Fruit fly (Drosophila melanogaster) whole organism, embryonic: ENCODE measurements around the gene DCP2.

ENCODE experiments used
- CG11456 ChIP-seq: fragments of 200-800 bp; sonication (Bioruptor generic); IDR thresholded peaks from 3 replicates; pipeline ENCODE4 v1.3.6; 2022; ENCODE audit warnings: missing biosample characterization, missing genetic modification characterization
- CG11695 ChIP-seq: fragments of 200-800 bp; sonication (Bioruptor generic); IDR thresholded peaks from 3 replicates; pipeline ENCODE4 v1.3.6; 2022; ENCODE audit warnings: missing biosample characterization, missing genetic modification characterization
- CG13123 ChIP-seq: fragments of 200-800 bp; sonication (Bioruptor generic); optimal IDR thresholded peaks from 2 replicates; lab custom pipeline; 2016; ENCODE audit warnings: missing biosample characterization, missing genetic modification characterization
- CG13287 ChIP-seq: fragments of 200-800 bp; sonication (Bioruptor generic); IDR thresholded peaks from 2 replicates; pipeline ENCODE4 v1.3.6; 2022; ENCODE audit warnings: missing biosample characterization, missing genetic modification characterization; ENCODE audit not compliant: partially characterized antibody
- CG13296 ChIP-seq: fragments of 200-800 bp; sonication (Bioruptor generic); optimal IDR thresholded peaks from 3 replicates; lab custom pipeline; 2018; ENCODE audit warnings: missing biosample characterization, mild to moderate bottlenecking, missing genetic modification characterization
- CG14050 ChIP-seq: fragments of 200-800 bp; sonication (Bioruptor generic); IDR thresholded peaks from 3 replicates; pipeline ENCODE4 v1.3.6; 2022; ENCODE audit warnings: missing biosample characterization, missing genetic modification characterization
- CG15479 ChIP-seq: fragments of 200-800 bp; sonication (Bioruptor generic); optimal IDR thresholded peaks from 3 replicates; lab custom pipeline; 2019; ENCODE audit warnings: missing biosample characterization, mild to moderate bottlenecking, missing genetic modification characterization, moderate library complexity
- CG17568 ChIP-seq: fragments of 200-800 bp; sonication (Bioruptor generic); optimal IDR thresholded peaks from 2 replicates; lab custom pipeline; 2018; ENCODE audit warnings: missing biosample characterization, mild to moderate bottlenecking, missing genetic modification characterization, moderate library complexity
- CG17612 ChIP-seq: fragments of 200-800 bp; sonication (Bioruptor generic); IDR thresholded peaks from 2 replicates; pipeline ENCODE4 v1.3.6; 2022; ENCODE audit warnings: missing biosample characterization, missing genetic modification characterization
- CG1832 ChIP-seq: fragments of 200-800 bp; sonication (Bioruptor generic); optimal IDR thresholded peaks from 2 replicates; lab custom pipeline; 2017; ENCODE audit warnings: missing biosample characterization, mild to moderate bottlenecking, missing genetic modification characterization, inconsistent platforms
- CG18619 ChIP-seq: fragments of 200-800 bp; sonication (Bioruptor generic); optimal IDR thresholded peaks from 3 replicates; lab custom pipeline; 2017; ENCODE audit warnings: missing biosample characterization, mild to moderate bottlenecking, missing genetic modification characterization
- CG2199 ChIP-seq: fragments of 200-800 bp; sonication (Bioruptor generic); IDR thresholded peaks from 3 replicates; pipeline ENCODE4 v1.3.6; 2022; ENCODE audit warnings: missing biosample characterization, missing genetic modification characterization
- CG31441 ChIP-seq: fragments of 200-800 bp; sonication (Bioruptor generic); IDR thresholded peaks from 2 replicates; pipeline ENCODE4 v1.3.6; 2022; ENCODE audit warnings: missing biosample characterization, missing genetic modification characterization
- CG32772 ChIP-seq: fragments of 200-800 bp; sonication (Bioruptor generic); IDR thresholded peaks from 2 replicates; pipeline ENCODE4 v1.3.6; 2022; ENCODE audit warnings: missing biosample characterization, missing genetic modification characterization
- CG3726 ChIP-seq: fragments of 200-800 bp; sonication (Bioruptor generic); IDR thresholded peaks from 3 replicates; pipeline ENCODE4, ENCODE4 v1.3.6; 2022; ENCODE audit warnings: missing biosample characterization, missing genetic modification characterization
- CG6689 ChIP-seq: fragments of 200-800 bp; sonication (Bioruptor generic); IDR thresholded peaks from 2 replicates; pipeline ENCODE4 v1.3.6; 2022; ENCODE audit warnings: missing biosample characterization, missing genetic modification characterization
- CG7928 ChIP-seq: fragments of 200-800 bp; sonication (Bioruptor generic); optimal IDR thresholded peaks from 2 replicates; lab custom pipeline; 2017; ENCODE audit warnings: missing biosample characterization, mild to moderate bottlenecking, missing genetic modification characterization
- CG7987 ChIP-seq: fragments of 200-800 bp; sonication (Bioruptor generic); optimal IDR thresholded peaks from 2 replicates; lab custom pipeline; 2018; ENCODE audit warnings: missing biosample characterization, mild to moderate bottlenecking, missing genetic modification characterization, moderate library complexity
- CG9215 ChIP-seq: fragments of 200-800 bp; sonication (Bioruptor generic); IDR thresholded peaks from 2 replicates; pipeline ENCODE4 v1.3.6; 2022; ENCODE audit warnings: missing biosample characterization, missing genetic modification characterization
- Chrac-16 ChIP-seq: fragments of 200-800 bp; sonication (Bioruptor generic); optimal IDR thresholded peaks from 3 replicates; lab custom pipeline; 2016; ENCODE audit warnings: missing biosample characterization, missing genetic modification characterization
- D ChIP-seq, 2 experiments: fragments of 200-800 bp in 1 of 2; fragments of >200 bp in 1 of 2; sonication (Bioruptor generic) in 1 of 2; optimal IDR thresholded peaks; 2 replicates in 1 of 2; 3 replicates in 1 of 2; lab custom pipeline; 2017; ENCODE audit warnings: mild to moderate bottlenecking in 1 of 2, missing biosample characterization in 1 of 2, missing genetic modification characterization in 1 of 2, missing genetic modification reagents in 1 of 2
- Dip2 ChIP-seq: fragments of 200-800 bp; sonication (Bioruptor generic); IDR thresholded peaks from 2 replicates; pipeline ENCODE4 v1.3.6; 2022; ENCODE audit warnings: missing biosample characterization, missing genetic modification characterization
- Dll ChIP-seq: fragments of 200-800 bp; sonication (Bioruptor generic); IDR thresholded peaks from 4 replicates; pipeline ENCODE4 v1.3.6; 2022; ENCODE audit warnings: missing biosample characterization, missing genetic modification characterization; ENCODE audit not compliant: partially characterized antibody
- GATAe ChIP-seq: fragments of 200-800 bp; sonication (Bioruptor generic); conservative IDR thresholded peaks from 2 replicates; pipeline ENCODE4 v1.3.6; 2022; ENCODE audit warnings: missing biosample characterization, missing genetic modification characterization
- H2.0 ChIP-seq: fragments of 200-800 bp; sonication (Bioruptor generic); IDR thresholded peaks from 2 replicates; pipeline ENCODE4 v1.3.6; 2022; ENCODE audit warnings: missing biosample characterization, missing genetic modification characterization
- HLH3B ChIP-seq: fragments of 200-800 bp; sonication (Bioruptor generic); IDR thresholded peaks from 2 replicates; pipeline ENCODE4 v1.3.6; 2022; ENCODE audit warnings: missing biosample characterization, missing genetic modification characterization
- Hr78 ChIP-seq, 2 experiments: fragments of 200-800 bp in 1 of 2; fragments of >200 bp in 1 of 2; sonication (Bioruptor generic) in 1 of 2; optimal IDR thresholded peaks; 2 replicates each; lab custom pipeline; 2017 to 2019; ENCODE audit warnings: missing biosample characterization in 2 of 2, missing genetic modification characterization in 2 of 2, mild to moderate bottlenecking in 1 of 2, moderate library complexity in 1 of 2
- amos ChIP-seq: fragments of 200-800 bp; sonication (Bioruptor generic); IDR thresholded peaks from 2 replicates; pipeline ENCODE4 v1.3.6; 2022; ENCODE audit warnings: missing biosample characterization, missing genetic modification characterization; ENCODE audit not compliant: partially characterized antibody
- ap ChIP-seq: fragments of 200-800 bp; sonication (Bioruptor generic); IDR thresholded peaks from 2 replicates; pipeline ENCODE4 v1.3.6; 2022; ENCODE audit warnings: missing biosample characterization, missing genetic modification characterization
- bowl ChIP-seq: fragments of 200-800 bp; sonication (Bioruptor generic); IDR thresholded peaks from 2 replicates; pipeline ENCODE4 v1.3.6; 2022; ENCODE audit warnings: missing biosample characterization, missing genetic modification characterization
- chinmo ChIP-seq: fragments of 200-800 bp; sonication (Bioruptor generic); IDR thresholded peaks from 4 replicates; pipeline ENCODE4 v1.3.6; 2022; ENCODE audit warnings: missing biosample characterization, missing genetic modification characterization; ENCODE audit not compliant: partially characterized antibody
- h ChIP-seq: fragments of >200 bp; optimal IDR thresholded peaks from 2 replicates; lab custom pipeline; 2017
- lov ChIP-seq, 2 experiments: fragments of 200-800 bp in 1 of 2; fragments of >200 bp in 1 of 2; sonication (Bioruptor generic) in 1 of 2; IDR thresholded peaks in 1 of 2; optimal IDR thresholded peaks in 1 of 2; 2 replicates in 1 of 2; 3 replicates in 1 of 2; pipeline versions ENCODE4 v1.3.6 to Lab custom; 2017 to 2022; ENCODE audit warnings: missing biosample characterization in 1 of 2, missing genetic modification characterization in 1 of 2
- otp ChIP-seq: fragments of 200-800 bp; sonication (Bioruptor generic); IDR thresholded peaks from 3 replicates; pipeline ENCODE4, ENCODE4 v1.3.6; 2022; ENCODE audit warnings: missing biosample characterization, missing genetic modification characterization
- pan ChIP-seq, 4 experiments: fragments of >200 bp in 3 of 4; fragments of 200-800 bp in 1 of 4; sonication (Bioruptor generic) in 1 of 4; optimal IDR thresholded peaks in 3 of 4; IDR thresholded peaks in 1 of 4; 2 replicates each; pipeline versions ENCODE4 v1.3.6 to Lab custom; 2017 to 2022; ENCODE audit warnings: missing biosample characterization in 2 of 4, missing genetic modification characterization in 2 of 4, mixed read lengths in 1 of 4
- pita ChIP-seq: fragments of 200-800 bp; sonication (Bioruptor generic); optimal IDR thresholded peaks from 2 replicates; lab custom pipeline; 2017; ENCODE audit warnings: missing biosample characterization, mild to moderate bottlenecking, missing genetic modification characterization
- pros ChIP-seq: fragments of 200-800 bp; sonication (Bioruptor generic); optimal IDR thresholded peaks from 3 replicates; lab custom pipeline; 2019; ENCODE audit warnings: missing biosample characterization, mild to moderate bottlenecking, missing genetic modification characterization, moderate library complexity
- schlank ChIP-seq: fragments of 200-800 bp; sonication (Bioruptor generic); optimal IDR thresholded peaks from 2 replicates; lab custom pipeline; 2018; ENCODE audit warnings: missing biosample characterization, mild to moderate bottlenecking, missing genetic modification characterization
- sim ChIP-seq: fragments of 200-800 bp; sonication (Bioruptor generic); IDR thresholded peaks from 2 replicates; pipeline ENCODE4 v1.3.6; 2022; ENCODE audit warnings: missing biosample characterization, missing genetic modification characterization
- sna ChIP-seq: fragments of 200-800 bp; sonication (Bioruptor generic); IDR thresholded peaks from 2 replicates; pipeline ENCODE4 v1.3.6; 2022; ENCODE audit warnings: missing biosample characterization, missing genetic modification characterization; ENCODE audit not compliant: partially characterized antibody
- sob ChIP-seq: fragments of 200-800 bp; sonication (Bioruptor generic); IDR thresholded peaks from 2 replicates; pipeline ENCODE4 v1.3.6; 2022; ENCODE audit warnings: missing biosample characterization, missing genetic modification characterization
- tgo ChIP-seq: fragments of 200-800 bp; sonication (Bioruptor generic); IDR thresholded peaks from 3 replicates; pipeline ENCODE4 v1.3.6; 2022; ENCODE audit warnings: missing biosample characterization, missing genetic modification characterization
- tio ChIP-seq: fragments of 200-800 bp; sonication (Bioruptor generic); optimal IDR thresholded peaks from 2 replicates; lab custom pipeline; 2017; ENCODE audit warnings: missing biosample characterization, missing genetic modification characterization, inconsistent platforms
- vnd ChIP-seq: fragments of 200-800 bp; sonication (Bioruptor generic); IDR thresholded peaks from 3 replicates; pipeline ENCODE4 v1.3.6; 2022; ENCODE audit warnings: missing biosample characterization, missing genetic modification characterization; ENCODE audit not compliant: partially characterized antibody
- vvl ChIP-seq: fragments of 200-800 bp; sonication (Bioruptor generic); IDR thresholded peaks from 2 replicates; pipeline ENCODE4 v1.3.6; 2022; ENCODE audit warnings: missing biosample characterization, missing genetic modification characterization
- wor ChIP-seq: fragments of 200-800 bp; sonication (Bioruptor generic); IDR thresholded peaks from 2 replicates; pipeline ENCODE4 v1.3.6; 2022; ENCODE audit warnings: missing biosample characterization, missing genetic modification characterization
- z ChIP-seq: fragments of 200-800 bp; sonication (Bioruptor generic); IDR thresholded peaks from 3 replicates; pipeline ENCODE4 v1.3.6; 2022; ENCODE audit warnings: missing biosample characterization, missing genetic modification characterization

DCP2 gene

DNA sequence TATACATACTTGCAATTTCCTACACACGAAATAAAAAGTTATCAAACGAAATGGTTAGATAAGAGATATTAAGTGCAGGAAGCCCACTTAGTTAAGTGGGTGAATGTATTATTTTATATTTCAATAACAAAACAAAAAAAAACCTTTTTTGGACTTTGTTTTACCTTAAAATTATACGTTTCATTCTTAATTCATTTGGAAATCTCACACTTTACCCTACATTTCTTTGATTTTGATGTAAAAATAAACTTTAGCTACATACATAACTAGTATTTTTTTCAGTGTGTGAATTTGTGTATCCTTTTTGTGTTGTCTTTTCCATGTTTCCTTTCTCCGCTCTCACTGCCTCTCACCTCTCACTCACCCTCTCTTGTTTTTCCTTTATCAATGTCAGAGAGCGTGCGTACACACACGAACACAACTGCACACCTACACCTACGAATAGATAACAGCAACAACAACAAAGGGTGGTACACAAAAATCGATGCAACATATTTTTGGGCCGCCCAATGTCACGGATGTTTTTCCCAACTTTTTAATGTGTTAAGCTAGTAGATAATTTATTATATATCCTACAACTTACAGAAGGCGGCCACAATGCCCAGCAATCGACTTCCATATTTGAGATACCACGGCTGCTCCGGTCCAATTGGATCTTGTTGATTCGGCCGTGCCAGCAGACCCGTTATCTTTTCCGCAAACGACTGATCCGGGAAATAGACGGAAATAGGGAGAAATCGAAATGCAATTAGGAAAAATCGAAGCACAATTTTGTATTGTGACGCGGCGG, 10.7 kb downstream of the DCP2 start (continued):
- peak; percentile 50; the same call in 1 of the 3 replicates for TF ChIP-seq CG14050 (GFP tag; lab: Robert Waterston, UW)
- 0 out of 3 replicates have a peak, but pooled peaks have one; percentile 58 for TF ChIP-seq CG2199
- peak; percentile 74 for TF ChIP-seq CG18619 (GFP tag; lab: Kevin White, UChicago)
- TF ChIP-seq chinmo (GFP tag; lab: Robert Waterston, UW), result 0 out of 4 replicates have a peak, but pooled peaks have one; percentile 55
- peak; percentile 65 for TF ChIP-seq CG15479
- TF ChIP-seq CG13287 (GFP tag; lab: Robert Waterston, UW), result no peak
- no peak for TF ChIP-seq Dll (GFP tag; lab: Robert Waterston, UW)
- peak; percentile 54; the same call in 1 of the 2 replicates for TF ChIP-seq sob (GFP tag; lab: Robert Waterston, UW)
- no peak for TF ChIP-seq H2.0
- TF ChIP-seq schlank (tag; lab: Kevin White, UChicago), result no peak
- TF ChIP-seq vvl (GFP tag; lab: Robert Waterston, UW), result peak; percentile 69
- peak; percentile 80 for TF ChIP-seq CG11695 (GFP tag; lab: Robert Waterston, UW)
- no peak for TF ChIP-seq CG9215
- TF ChIP-seq CG7928 (GFP tag; lab: Kevin White, UChicago), result no peak
- TF ChIP-seq pros (GFP tag; lab: Kevin White, UChicago), result peak; percentile 16
- no peak for TF ChIP-seq otp (GFP tag; lab: Robert Waterston, UW)
- no peak for TF ChIP-seq Hr78 (GFP tag; optimal IDR thresholded peaks at IDR 0.05; lab: Kevin White, UChicago)
- no peak; the same call in 1 of the 2 replicates for TF ChIP-seq CG6689 (GFP tag; lab: Robert Waterston, UW)
- no peak for TF ChIP-seq h (lab: Kevin White, UChicago)
- TF ChIP-seq D (optimal IDR thresholded peaks at IDR 0.05; lab: Kevin White, UChicago), result no peak
- peak; percentile 61 for TF ChIP-seq D (GFP tag; optimal IDR thresholded peaks at IDR 0.05; lab: Kevin White, UChicago)
- no peak for TF ChIP-seq pan (optimal IDR thresholded peaks at IDR 0.05; lab: Kevin White, UChicago)
- TF ChIP-seq pan (GFP tag; optimal IDR thresholded peaks at IDR 0.05 in 1 of 2, IDR thresholded peaks at IDR 0.05 in 1 of 2), result peak in 1 of 2 experiments; percentile 61
- no peak for TF ChIP-seq bowl
- 0 out of 2 replicates have a peak, but pooled peaks have one; percentile 24 for TF ChIP-seq CG17612 (GFP tag; lab: Robert Waterston, UW)
- no peak for TF ChIP-seq wor (GFP tag; lab: Robert Waterston, UW)
- no peak for TF ChIP-seq vnd (GFP tag; lab: Robert Waterston, UW)
- TF ChIP-seq CG3726 (GFP tag; lab: Robert Waterston, UW), result no peak
- TF ChIP-seq Chrac-16 (GFP tag; lab: Kevin White, UChicago), result peak; percentile 65
- TF ChIP-seq amos (GFP tag; lab: Robert Waterston, UW), result no peak
- no peak for TF ChIP-seq GATAe (GFP tag; lab: Robert Waterston, UW)
- TF ChIP-seq z, result no peak
- TF ChIP-seq tgo (GFP tag; lab: Robert Waterston, UW), result peak; percentile 68; the same call in 2 of the 3 replicates
- TF ChIP-seq lov (optimal IDR thresholded peaks at IDR 0.05; lab: Kevin White, UChicago), result no peak
- TF ChIP-seq lov (GFP tag; IDR thresholded peaks at IDR 0.05; lab: Robert Waterston, UW), result no peak; the same call in 2 of the 3 replicates
- TF ChIP-seq CG7987 (GFP tag; lab: Kevin White, UChicago), result no peak
- TF ChIP-seq CG1832 (GFP tag; lab: Kevin White, UChicago), result no peak
- no peak for TF ChIP-seq Dip2
- TF ChIP-seq tio (GFP tag; lab: Kevin White, UChicago), result peak; percentile 80
- peak; percentile 83 for TF ChIP-seq CG31441
- peak; percentile 57 for TF ChIP-seq CG17568 (GFP tag; lab: Kevin White, UChicago)
- TF ChIP-seq sim (GFP tag; lab: Robert Waterston, UW), result peak; percentile 12; the same call in 1 of the 2 replicates
- TF ChIP-seq sna (GFP tag; lab: Robert Waterston, UW), result no peak
- TF ChIP-seq HLH3B (GFP tag; lab: Robert Waterston, UW), result peak; percentile 52; the same call in 1 of the 2 replicates
- TF ChIP-seq CG32772 (GFP tag; lab: Robert Waterston, UW), result no peak
- TF ChIP-seq CG13296, result peak; percentile 73
- TF ChIP-seq CG13123, result no peak
- TF ChIP-seq CG11456 (GFP tag; lab: Robert Waterston, UW), result no peak
- TF ChIP-seq pita (GFP tag; lab: Kevin White, UChicago), result no peak
- no peak for TF ChIP-seq ap (GFP tag; lab: Robert Waterston, UW)
